Fruit fly (Drosophila melanogaster) whole organism, embryonic: Measurements from ENCODE around the gene Vps2.

Experiments used
- eyg ChIP-seq: fragments of 200-800 bp; sonication (Bioruptor generic); optimal IDR thresholded peaks from 3 replicates; lab custom pipeline; 2016; ENCODE audit warnings: missing biosample characterization, missing genetic modification characterization
- wek ChIP-seq: fragments of 200-800 bp; sonication (Bioruptor generic); optimal IDR thresholded peaks from 3 replicates; lab custom pipeline; 2018; ENCODE audit warnings: missing biosample characterization, mild to moderate bottlenecking, missing genetic modification characterization, moderate library complexity

DNA sequence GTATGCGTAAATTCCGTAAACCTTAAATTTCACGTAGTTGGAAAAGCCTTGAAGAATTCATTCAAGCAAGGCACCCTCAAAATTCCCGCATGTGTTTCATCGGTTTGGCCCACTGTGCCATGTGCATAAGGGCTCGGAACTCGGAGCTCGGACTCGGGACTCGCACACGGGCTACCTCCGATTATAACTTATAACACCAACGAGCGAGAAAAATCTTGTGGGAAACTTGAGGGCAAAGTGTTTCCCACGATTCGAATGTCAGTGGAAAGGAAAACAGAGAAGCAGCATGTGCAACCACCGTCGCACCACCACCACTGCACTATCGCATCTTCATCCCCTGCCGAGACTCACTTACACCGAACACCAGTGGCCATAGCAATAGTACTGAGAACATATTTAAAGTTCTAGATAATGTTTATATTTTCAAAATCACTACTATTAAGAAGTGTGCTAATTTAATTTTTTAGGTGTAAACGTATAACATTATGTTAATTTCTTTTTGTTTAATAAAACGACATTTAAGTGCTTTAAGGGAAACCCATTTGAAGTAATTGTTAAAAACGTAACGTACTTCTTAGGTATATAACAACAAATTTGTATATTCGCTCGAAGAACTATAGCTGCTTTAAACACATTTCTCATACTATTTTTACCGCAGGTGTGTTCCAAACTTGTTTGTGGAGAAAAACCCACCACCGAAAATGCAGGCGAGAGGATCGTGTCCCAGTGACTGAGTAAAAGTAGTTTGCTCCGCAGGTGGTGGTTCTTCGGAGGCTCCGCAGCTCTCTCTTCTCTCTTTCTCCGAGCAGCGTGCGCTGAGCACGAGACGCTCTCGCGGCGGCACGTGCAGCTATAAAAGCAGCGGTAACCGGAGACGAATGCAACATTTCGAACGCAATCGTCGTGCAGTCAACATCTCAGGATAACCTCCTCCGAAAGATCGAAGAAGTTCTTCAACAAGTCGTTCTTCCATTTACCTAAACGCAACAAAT, 16.2 kb upstream of the Vps2 start:
- no peak for TF ChIP-seq eyg (GFP tag; lab: Kevin White, UChicago)
- peak; percentile 7 for TF ChIP-seq wek (GFP tag; lab: Kevin White, UChicago)
